Worm (Caenorhabditis elegans): ENCODE results near the gene F41F3.1.
A peak's percentile ranks its signal among the peaks of the same experiment; 100 is the strongest.

Gene F41F3.1

ce11 chrV:4667062-4667461, 12.7 kb downstream of the F41F3.1 start:
- TF ChIP-seq tra-4 (tag; optimal IDR thresholded peaks at IDR 0.05) (no peak), ceh-13 (GFP tag; optimal IDR thresholded peaks at IDR 0.05) (no peak), aly-1 (tag; optimal IDR thresholded peaks at IDR 0.05) (peak; percentile 19)

ce11 chrV:4668636-4669035, 14.3 kb downstream of the F41F3.1 start, which contains the start of gene srx-77:
srx-77 (minus strand) TSS chrV:4668736.
- TF ChIP-seq ceh-36 (tag; optimal IDR thresholded peaks at IDR 0.05): no peak
- TF ChIP-seq hmg-4 (GFP tag; optimal IDR thresholded peaks at IDR 0.05): no peak
- no peak for TF ChIP-seq tbx-37 (GFP tag; conservative IDR thresholded peaks at IDR 0.05)
- no peak for TF ChIP-seq ceh-13 (GFP tag; optimal IDR thresholded peaks at IDR 0.05)
- TF ChIP-seq hmbx-1 (tag; optimal IDR thresholded peaks at IDR 0.05): no peak
- no peak for TF ChIP-seq ama-1 (optimal IDR thresholded peaks at IDR 0.05)
- no peak for TF ChIP-seq sea-1 (GFP tag; conservative IDR thresholded peaks at IDR 0.05)
- TF ChIP-seq hnd-1 (tag; optimal IDR thresholded peaks at IDR 0.05): no peak
- TF ChIP-seq pes-1 (GFP tag; IDR thresholded peaks at IDR 0.05): no peak

- no peak for TF ChIP-seq tbx-37 (GFP tag; conservative IDR thresholded peaks at IDR 0.05)
- TF ChIP-seq B0310.2 (tag; optimal IDR thresholded peaks at IDR 0.05): no peak
- no peak for TF ChIP-seq ceh-36 (tag; optimal IDR thresholded peaks at IDR 0.05)
- TF ChIP-seq hmg-4 (GFP tag; optimal IDR thresholded peaks at IDR 0.05): no peak
- TF ChIP-seq ama-1 (optimal IDR thresholded peaks at IDR 0.05): no peak
- no peak for TF ChIP-seq hmbx-1 (tag; optimal IDR thresholded peaks at IDR 0.05)
- TF ChIP-seq tra-4 (tag; optimal IDR thresholded peaks at IDR 0.05): no peak
- TF ChIP-seq pes-1 (GFP tag; IDR thresholded peaks at IDR 0.05): no peak
- no peak for TF ChIP-seq hnd-1 (tag; optimal IDR thresholded peaks at IDR 0.05)
- TF ChIP-seq scrt-1 (GFP tag; IDR thresholded peaks at IDR 0.05): no peak
- TF ChIP-seq F13C5.2 (tag; optimal IDR thresholded peaks at IDR 0.05): no peak
- no peak for TF ChIP-seq ets-7 (tag; optimal IDR thresholded peaks at IDR 0.05)
- no peak for TF ChIP-seq sea-1 (GFP tag; conservative IDR thresholded peaks at IDR 0.05)
- no peak for TF ChIP-seq flt-1 (GFP tag; IDR thresholded peaks at IDR 0.05)
- TF ChIP-seq ceh-13 (GFP tag; optimal IDR thresholded peaks at IDR 0.05): no peak
- no peak for TF ChIP-seq tbx-11 (GFP tag; IDR thresholded peaks at IDR 0.05)
Observed at ce11 chrV:4672487-4672886, 18.1 kb downstream of the F41F3.1 start, which contains the start of gene K03B4.9. K03B4.9 (minus strand) TSS chrV:4672587.

- no peak for TF ChIP-seq hmg-4 (GFP tag; optimal IDR thresholded peaks at IDR 0.05)
- no peak for TF ChIP-seq ceh-36 (tag; optimal IDR thresholded peaks at IDR 0.05)
- no peak for TF ChIP-seq hmbx-1 (tag; optimal IDR thresholded peaks at IDR 0.05)
- no peak for TF ChIP-seq flt-1 (GFP tag; IDR thresholded peaks at IDR 0.05)
- TF ChIP-seq scrt-1 (GFP tag; IDR thresholded peaks at IDR 0.05): no peak
- no peak for TF ChIP-seq ets-7 (tag; optimal IDR thresholded peaks at IDR 0.05)
- no peak for TF ChIP-seq pes-1 (GFP tag; IDR thresholded peaks at IDR 0.05)
Observed at ce11 chrV:4674506-4674905, 20.2 kb downstream of the F41F3.1 start, which contains the start of gene K03B4.8. K03B4.8 (minus strand) TSS chrV:4674606.

ce11 chrV:4676092-4676491, 21.7 kb downstream of the F41F3.1 start, which contains the start of gene K03B4.6:
K03B4.6 (minus strand) TSS chrV:4676192.
- TF ChIP-seq ets-7 (tag; optimal IDR thresholded peaks at IDR 0.05) (no peak), F13C5.2 (tag; optimal IDR thresholded peaks at IDR 0.05) (no peak), ceh-13 (GFP tag; optimal IDR thresholded peaks at IDR 0.05) (no peak), tbx-11 (GFP tag; IDR thresholded peaks at IDR 0.05) (no peak), tbx-37 (GFP tag; conservative IDR thresholded peaks at IDR 0.05) (no peak), hnd-1 (tag; optimal IDR thresholded peaks at IDR 0.05) (no peak), tra-4 (tag; optimal IDR thresholded peaks at IDR 0.05) (no peak), pes-1 (GFP tag; IDR thresholded peaks at IDR 0.05) (no peak), ceh-36 (tag; optimal IDR thresholded peaks at IDR 0.05) (no peak), scrt-1 (GFP tag; IDR thresholded peaks at IDR 0.05) (no peak), B0310.2 (tag; optimal IDR thresholded peaks at IDR 0.05) (no peak), ama-1 (optimal IDR thresholded peaks at IDR 0.05) (no peak), aly-1 (tag; optimal IDR thresholded peaks at IDR 0.05) (no peak), flt-1 (GFP tag; IDR thresholded peaks at IDR 0.05) (no peak), hmg-4 (GFP tag; optimal IDR thresholded peaks at IDR 0.05) (no peak), hmbx-1 (tag; optimal IDR thresholded peaks at IDR 0.05) (no peak), sea-1 (GFP tag; conservative IDR thresholded peaks at IDR 0.05) (no peak)

- TF ChIP-seq tbx-37 (GFP tag; conservative IDR thresholded peaks at IDR 0.05) (no peak), F13C5.2 (tag; optimal IDR thresholded peaks at IDR 0.05) (no peak), tra-4 (tag; optimal IDR thresholded peaks at IDR 0.05) (no peak), ets-7 (tag; optimal IDR thresholded peaks at IDR 0.05) (no peak), ceh-13 (GFP tag; optimal IDR thresholded peaks at IDR 0.05) (no peak), ceh-36 (tag; optimal IDR thresholded peaks at IDR 0.05) (no peak), hnd-1 (tag; optimal IDR thresholded peaks at IDR 0.05) (no peak), aly-1 (tag; optimal IDR thresholded peaks at IDR 0.05) (no peak), scrt-1 (GFP tag; IDR thresholded peaks at IDR 0.05) (no peak), hmbx-1 (tag; optimal IDR thresholded peaks at IDR 0.05) (no peak), hmg-4 (GFP tag; optimal IDR thresholded peaks at IDR 0.05) (no peak), tbx-11 (GFP tag; IDR thresholded peaks at IDR 0.05) (no peak), pes-1 (GFP tag; IDR thresholded peaks at IDR 0.05) (no peak), flt-1 (GFP tag; IDR thresholded peaks at IDR 0.05) (no peak), B0310.2 (tag; optimal IDR thresholded peaks at IDR 0.05) (no peak), ama-1 (optimal IDR thresholded peaks at IDR 0.05) (no peak), sea-1 (GFP tag; conservative IDR thresholded peaks at IDR 0.05) (no peak)
Observed at ce11 chrV:4676812-4677211, 22.5 kb downstream of the F41F3.1 start.

ce11 chrV:4681670-4682069, 27.3 kb downstream of the F41F3.1 start, which contains the start of gene K03B4.4:
K03B4.4 (plus strand) TSS chrV:4681970.
- no peak for TF ChIP-seq ets-7 (tag; optimal IDR thresholded peaks at IDR 0.05)
- TF ChIP-seq F13C5.2 (tag; optimal IDR thresholded peaks at IDR 0.05): no peak
- no peak for TF ChIP-seq pes-1 (GFP tag; IDR thresholded peaks at IDR 0.05)
- no peak for TF ChIP-seq tbx-37 (GFP tag; conservative IDR thresholded peaks at IDR 0.05)
- TF ChIP-seq B0310.2 (tag; optimal IDR thresholded peaks at IDR 0.05): no peak
- no peak for TF ChIP-seq scrt-1 (GFP tag; IDR thresholded peaks at IDR 0.05)
- TF ChIP-seq flt-1 (GFP tag; IDR thresholded peaks at IDR 0.05): no peak
- no peak for TF ChIP-seq tra-4 (tag; optimal IDR thresholded peaks at IDR 0.05)
- TF ChIP-seq hmbx-1 (tag; optimal IDR thresholded peaks at IDR 0.05): no peak
- no peak for TF ChIP-seq aly-1 (tag; optimal IDR thresholded peaks at IDR 0.05)
- no peak for TF ChIP-seq hnd-1 (tag; optimal IDR thresholded peaks at IDR 0.05)
- no peak for TF ChIP-seq tbx-11 (GFP tag; IDR thresholded peaks at IDR 0.05)
- no peak for TF ChIP-seq sea-1 (GFP tag; conservative IDR thresholded peaks at IDR 0.05)
- no peak for TF ChIP-seq ceh-13 (GFP tag; optimal IDR thresholded peaks at IDR 0.05)
- TF ChIP-seq ceh-36 (tag; optimal IDR thresholded peaks at IDR 0.05): no peak
- no peak for TF ChIP-seq ama-1 (optimal IDR thresholded peaks at IDR 0.05)
- no peak for TF ChIP-seq hmg-4 (GFP tag; optimal IDR thresholded peaks at IDR 0.05)

Measured in whole organism, early embryonic.